Fruit fly (Drosophila melanogaster) whole organism, pupa: ENCODE data around the gene Tmf.

Source experiments
- CG10348 ChIP-seq: fragments of 200-800 bp; sonication (Bioruptor generic); IDR thresholded peaks from 2 replicates; pipeline ENCODE4 v1.3.6; 2022; ENCODE audit warnings: missing biosample characterization, missing genetic modification characterization
- CG12605 ChIP-seq: fragments of 200-800 bp; sonication (Bioruptor generic); IDR thresholded peaks from 2 replicates; pipeline ENCODE4 v1.3.6; 2022; ENCODE audit warnings: missing biosample characterization, missing genetic modification characterization
- CG13204 ChIP-seq: fragments of 200-800 bp; sonication (Bioruptor generic); optimal IDR thresholded peaks from 2 replicates; lab custom pipeline; 2018; ENCODE audit warnings: missing biosample characterization, mild to moderate bottlenecking, missing genetic modification characterization, moderate library complexity
- CG14655 ChIP-seq: fragments of 200-800 bp; sonication (Bioruptor generic); optimal IDR thresholded peaks from 3 replicates; lab custom pipeline; 2017; ENCODE audit warnings: mild to moderate bottlenecking, missing biosample characterization, missing genetic modification reagents, missing genetic modification characterization
- CG15710 ChIP-seq: fragments of 200-800 bp; sonication (Bioruptor generic); optimal IDR thresholded peaks from 2 replicates; lab custom pipeline; 2018; ENCODE audit warnings: missing biosample characterization, mild to moderate bottlenecking, missing genetic modification characterization, moderate library complexity
- CG17806 ChIP-seq: fragments of 200-800 bp; sonication (Bioruptor generic); optimal IDR thresholded peaks from 2 replicates; lab custom pipeline; 2018; ENCODE audit warnings: missing biosample characterization, mild to moderate bottlenecking, missing genetic modification characterization, moderate library complexity
- CG32121 ChIP-seq: fragments of 200-800 bp; sonication (Bioruptor generic); IDR thresholded peaks from 2 replicates; pipeline ENCODE4 v1.3.6; 2022; ENCODE audit warnings: missing biosample characterization, missing genetic modification characterization
- CG34367 ChIP-seq: fragments of 200-800 bp; sonication (Bioruptor generic); optimal IDR thresholded peaks from 2 replicates; lab custom pipeline; 2018; ENCODE audit warnings: missing biosample characterization, mild to moderate bottlenecking, missing genetic modification characterization
- CG4496 ChIP-seq: fragments of 200-800 bp; sonication (Bioruptor generic); IDR thresholded peaks from 3 replicates; pipeline ENCODE4 v1.3.6; 2022; ENCODE audit warnings: missing biosample characterization, missing genetic modification characterization
- CG8159 ChIP-seq: fragments of 200-800 bp; sonication (Bioruptor generic); optimal IDR thresholded peaks from 3 replicates; lab custom pipeline; 2018; ENCODE audit warnings: missing biosample characterization, mild to moderate bottlenecking, missing genetic modification characterization, moderate library complexity
- CG8301 ChIP-seq: fragments of 200-800 bp; sonication (Bioruptor generic); optimal IDR thresholded peaks from 2 replicates; lab custom pipeline; 2018; ENCODE audit warnings: missing biosample characterization, mild to moderate bottlenecking, missing genetic modification characterization
- CG9948 ChIP-seq: fragments of 200-800 bp; sonication (Bioruptor generic); optimal IDR thresholded peaks from 2 replicates; lab custom pipeline; 2018; ENCODE audit warnings: missing biosample characterization, mild to moderate bottlenecking, missing genetic modification characterization, moderate library complexity
- D1 ChIP-seq: fragments of 200-800 bp; sonication (Bioruptor generic); optimal IDR thresholded peaks from 2 replicates; lab custom pipeline; 2018; ENCODE audit warnings: missing biosample characterization, mild to moderate bottlenecking, missing genetic modification characterization, moderate library complexity
- EcR ChIP-seq: fragments of 200-800 bp; sonication (Bioruptor generic); optimal IDR thresholded peaks from 3 replicates; lab custom pipeline; 2019; ENCODE audit warnings: missing biosample characterization, missing genetic modification characterization, mild to moderate bottlenecking, moderate library complexity, missing genetic modification reagents
- Ets98B ChIP-seq: fragments of 200-800 bp; sonication (Bioruptor generic); IDR thresholded peaks from 2 replicates; pipeline ENCODE4 v1.3.6; 2022; ENCODE audit warnings: missing biosample characterization, missing genetic modification characterization
- Pif1A ChIP-seq: fragments of 200-800 bp; sonication (Bioruptor generic); optimal IDR thresholded peaks from 3 replicates; lab custom pipeline; 2016; ENCODE audit warnings: missing biosample characterization, missing genetic modification characterization
- Pif1B ChIP-seq: fragments of 200-800 bp; sonication (Bioruptor generic); optimal IDR thresholded peaks from 3 replicates; lab custom pipeline; 2016; ENCODE audit warnings: missing biosample characterization, missing genetic modification characterization
- Snoo ChIP-seq: fragments of 200-800 bp; sonication (Bioruptor generic); optimal IDR thresholded peaks from 3 replicates; lab custom pipeline; 2017; ENCODE audit warnings: missing biosample characterization, mild to moderate bottlenecking, missing genetic modification characterization, inconsistent platforms
- fd96Ca ChIP-seq: fragments of 200-800 bp; sonication (Bioruptor generic); IDR thresholded peaks from 3 replicates; pipeline ENCODE4 v1.3.6; 2022; ENCODE audit warnings: missing biosample characterization, missing genetic modification characterization
- gl ChIP-seq: fragments of 200-800 bp; sonication (Bioruptor generic); optimal IDR thresholded peaks from 2 replicates; lab custom pipeline; 2018; ENCODE audit warnings: missing biosample characterization, mild to moderate bottlenecking, missing genetic modification characterization
- rn ChIP-seq: fragments of 200-800 bp; sonication (Bioruptor generic); IDR thresholded peaks from 2 replicates; pipeline ENCODE4 v1.3.6; 2022; ENCODE audit warnings: missing biosample characterization, missing genetic modification characterization

The Tmf gene

dm6 chrX:6859756-6860412 is 15.7 kb downstream of the Tmf start:
- TF ChIP-seq CG4496: peak; percentile 80
- TF ChIP-seq gl (tag; lab: Kevin White, UChicago): no peak
- no peak for TF ChIP-seq rn (GFP tag; lab: Robert Waterston, UW)
- TF ChIP-seq CG34367 (tag; lab: Kevin White, UChicago): peak; percentile 55
- peak; percentile 68 for TF ChIP-seq fd96Ca (GFP tag; lab: Robert Waterston, UW)
- peak; percentile 92 for TF ChIP-seq CG14655 (GFP tag; lab: Kevin White, UChicago)
- TF ChIP-seq Ets98B (GFP tag; lab: Robert Waterston, UW): peak; percentile 37; the same call in 1 of the 2 replicates
- peak; percentile 66 for TF ChIP-seq CG13204
- peak; percentile 59 for TF ChIP-seq CG15710
- TF ChIP-seq CG32121: no peak
- TF ChIP-seq D1 (tag; lab: Kevin White, UChicago): peak; percentile 22
- TF ChIP-seq CG17806 (tag; lab: Kevin White, UChicago): peak; percentile 69
- peak; percentile 73 for TF ChIP-seq Pif1A (GFP tag; lab: Kevin White, UChicago)
- TF ChIP-seq Snoo (tag; lab: Kevin White, UChicago): peak; percentile 84
- TF ChIP-seq CG9948 (tag; lab: Kevin White, UChicago): peak; percentile 70
- no peak; the same call in 1 of the 2 replicates for TF ChIP-seq CG10348
- TF ChIP-seq CG8159 (tag; lab: Kevin White, UChicago): peak; percentile 88
- peak; percentile 42 for TF ChIP-seq Pif1B
- TF ChIP-seq EcR (GFP tag; lab: Kevin White, UChicago): no peak
- no peak for TF ChIP-seq CG12605
- peak; percentile 82 for TF ChIP-seq CG8301 (tag; lab: Kevin White, UChicago)

- no peak for TF ChIP-seq CG15710
- no peak for TF ChIP-seq CG17806 (tag; lab: Kevin White, UChicago)
- TF ChIP-seq CG8159 (tag; lab: Kevin White, UChicago): peak; percentile 4
- no peak for TF ChIP-seq Snoo (tag; lab: Kevin White, UChicago)
- TF ChIP-seq gl (tag; lab: Kevin White, UChicago): peak; percentile 18
- peak; percentile 31 for TF ChIP-seq CG14655 (GFP tag; lab: Kevin White, UChicago)
- 0 out of 3 replicates have a peak, but pooled peaks have one; percentile 14 for TF ChIP-seq fd96Ca (GFP tag; lab: Robert Waterston, UW)
- no peak for TF ChIP-seq Pif1A (GFP tag; lab: Kevin White, UChicago)
- no peak for TF ChIP-seq CG32121
- no peak for TF ChIP-seq D1 (tag; lab: Kevin White, UChicago)
- peak; percentile 30 for TF ChIP-seq CG8301 (tag; lab: Kevin White, UChicago)
- TF ChIP-seq CG4496: peak; percentile 38; the same call in 2 of the 3 replicates
- peak; percentile 12 for TF ChIP-seq CG9948 (tag; lab: Kevin White, UChicago)
- no peak for TF ChIP-seq EcR (GFP tag; lab: Kevin White, UChicago)
- TF ChIP-seq CG12605: peak; percentile 38; the same call in 1 of the 2 replicates
- peak; percentile 6; the same call in 1 of the 2 replicates for TF ChIP-seq Ets98B (GFP tag; lab: Robert Waterston, UW)
These were observed 16.4 kb downstream of the Tmf start for dm6 chrX:6860413-6861089.

- TF ChIP-seq Snoo (tag; lab: Kevin White, UChicago) (peak; percentile 69), CG15710 (peak; percentile 79), D1 (tag; lab: Kevin White, UChicago) (no peak), rn (GFP tag; lab: Robert Waterston, UW) (peak; percentile 70), CG10348 (no peak), Ets98B (GFP tag; lab: Robert Waterston, UW) (peak; percentile 86), CG14655 (GFP tag; lab: Kevin White, UChicago) (peak; percentile 87), CG8159 (tag; lab: Kevin White, UChicago) (peak; percentile 81), CG4496 (peak; percentile 92), fd96Ca (GFP tag; lab: Robert Waterston, UW) (peak; percentile 93), Pif1B (peak; percentile 75), CG12605 (peak; percentile 63; the same call in 1 of the 2 replicates), CG8301 (tag; lab: Kevin White, UChicago) (peak; percentile 79), CG34367 (tag; lab: Kevin White, UChicago) (peak; percentile 47), CG13204 (peak; percentile 94), gl (tag; lab: Kevin White, UChicago) (peak; percentile 55), EcR (GFP tag; lab: Kevin White, UChicago) (peak; percentile 76), Pif1A (GFP tag; lab: Kevin White, UChicago) (peak; percentile 78), CG32121 (peak; percentile 85), CG17806 (tag; lab: Kevin White, UChicago) (peak; percentile 70), CG9948 (tag; lab: Kevin White, UChicago) (peak; percentile 67)
These were observed 17.5 kb downstream of the Tmf start for dm6 chrX:6861523-6862077.

- TF ChIP-seq CG34367 (tag; lab: Kevin White, UChicago) (no peak), EcR (GFP tag; lab: Kevin White, UChicago) (peak; percentile 50), fd96Ca (GFP tag; lab: Robert Waterston, UW) (peak; percentile 68; the same call in 2 of the 3 replicates)
These were observed 18.6 kb downstream of the Tmf start for dm6 chrX:6862521-6863288.
